Fruit fly (Drosophila melanogaster) whole organism, embryonic: ENCODE data around the gene CG13679.

Source experiments
- CG15073 ChIP-seq: fragments of 200-800 bp; sonication (Bioruptor generic); optimal IDR thresholded peaks from 2 replicates; lab custom pipeline; 2016; ENCODE audit warnings: missing biosample characterization, missing genetic modification characterization
- CG31441 ChIP-seq: fragments of 200-800 bp; sonication (Bioruptor generic); IDR thresholded peaks from 2 replicates; pipeline ENCODE4 v1.3.6; 2022; ENCODE audit warnings: missing biosample characterization, missing genetic modification characterization
- bowl ChIP-seq: fragments of 200-800 bp; sonication (Bioruptor generic); IDR thresholded peaks from 2 replicates; pipeline ENCODE4 v1.3.6; 2022; ENCODE audit warnings: missing biosample characterization, missing genetic modification characterization

DNA sequence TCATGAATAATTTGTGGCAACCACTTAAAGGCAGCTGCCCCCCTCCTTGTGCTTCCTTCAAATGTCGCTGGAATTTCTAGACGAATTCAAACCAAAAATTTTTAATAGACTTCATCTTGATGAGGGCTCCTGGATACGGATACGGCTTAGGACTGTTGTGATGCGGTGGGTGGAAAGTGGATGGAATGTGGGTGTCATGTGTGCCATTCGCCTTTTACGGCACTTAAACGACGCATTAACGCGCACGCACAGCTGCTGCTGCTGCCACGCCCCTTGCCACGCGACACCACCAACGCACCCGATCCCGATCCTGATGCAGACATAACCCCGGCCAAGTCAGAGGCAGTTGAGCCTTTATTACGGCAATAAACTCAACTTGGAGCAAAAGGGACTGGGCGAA is 17.1 kb downstream of the CG13679 start:
- no peak for TF ChIP-seq CG15073 (GFP tag; lab: Kevin White, UChicago)
- TF ChIP-seq bowl, result no peak
- no peak for TF ChIP-seq CG31441 (GFP tag; lab: Robert Waterston, UW)
